Fruit fly (Drosophila melanogaster) whole organism, embryonic: ENCODE data around the gene cher.

ENCODE experiments used
- Ada2b ChIP-seq: fragments of 200-800 bp; sonication (Bioruptor generic); IDR thresholded peaks from 2 replicates; pipeline ENCODE4 v1.3.6; 2022; ENCODE audit warnings: missing biosample characterization, missing genetic modification characterization
- Bgb ChIP-seq: fragments of 200-800 bp; sonication (Bioruptor generic); IDR thresholded peaks from 2 replicates; pipeline ENCODE4 v1.3.6; 2022; ENCODE audit warnings: missing biosample characterization, missing genetic modification characterization; ENCODE audit not compliant: partially characterized antibody
- Bteb2 ChIP-seq: fragments of 200-800 bp; sonication (Bioruptor generic); optimal IDR thresholded peaks from 2 replicates; lab custom pipeline; 2016; ENCODE audit warnings: missing biosample characterization, missing genetic modification characterization
- CG11093 ChIP-seq: fragments of 200-800 bp; sonication (Bioruptor generic); IDR thresholded peaks from 3 replicates; pipeline ENCODE4 v1.3.6; 2022; ENCODE audit warnings: missing biosample characterization, missing genetic modification characterization
- CG12299 ChIP-seq: fragments of 200-800 bp; sonication (Bioruptor generic); optimal IDR thresholded peaks from 2 replicates; lab custom pipeline; 2018; ENCODE audit warnings: missing biosample characterization, mild to moderate bottlenecking, missing genetic modification characterization
- CG12659 ChIP-seq: fragments of 200-800 bp; sonication (Bioruptor generic); optimal IDR thresholded peaks from 3 replicates; lab custom pipeline; 2017; ENCODE audit warnings: mild to moderate bottlenecking, missing biosample characterization, missing genetic modification reagents, missing genetic modification characterization
- CG13424 ChIP-seq: fragments of 200-800 bp; sonication (Bioruptor generic); optimal IDR thresholded peaks from 2 replicates; lab custom pipeline; 2019; ENCODE audit warnings: missing biosample characterization, mild to moderate bottlenecking, missing genetic modification characterization, moderate library complexity
- CG13894 ChIP-seq: fragments of 200-800 bp; sonication (Bioruptor generic); optimal IDR thresholded peaks from 3 replicates; lab custom pipeline; 2018; ENCODE audit warnings: missing biosample characterization, mild to moderate bottlenecking, missing genetic modification characterization, moderate library complexity
- CG17361 ChIP-seq: fragments of 200-800 bp; sonication (Bioruptor generic); IDR thresholded peaks from 3 replicates; pipeline ENCODE4 v1.3.6; 2022; ENCODE audit warnings: missing biosample characterization, missing genetic modification characterization
- CG17568 ChIP-seq: fragments of 200-800 bp; sonication (Bioruptor generic); optimal IDR thresholded peaks from 2 replicates; lab custom pipeline; 2018; ENCODE audit warnings: missing biosample characterization, mild to moderate bottlenecking, missing genetic modification characterization, moderate library complexity
- CG17802 ChIP-seq: fragments of 200-800 bp; sonication (Bioruptor generic); optimal IDR thresholded peaks from 2 replicates; lab custom pipeline; 2018; ENCODE audit warnings: missing biosample characterization, mild to moderate bottlenecking, missing genetic modification characterization, moderate library complexity
- CG17829 ChIP-seq: fragments of 200-800 bp; optimal IDR thresholded peaks from 2 replicates; lab custom pipeline; 2019; ENCODE audit warnings: missing biosample characterization, mild to moderate bottlenecking, missing genetic modification characterization, moderate library complexity
- CG18262 ChIP-seq: fragments of 200-800 bp; optimal IDR thresholded peaks from 3 replicates; lab custom pipeline; 2019; ENCODE audit warnings: missing biosample characterization, mild to moderate bottlenecking, missing genetic modification characterization, moderate library complexity
- CG2129 ChIP-seq: fragments of 200-800 bp; sonication (Bioruptor generic); IDR thresholded peaks from 2 replicates; pipeline ENCODE4 v1.3.6; 2022; ENCODE audit warnings: missing biosample characterization, missing genetic modification characterization; ENCODE audit not compliant: partially characterized antibody
- CG2202 ChIP-seq: fragments of 200-800 bp; sonication (Bioruptor generic); optimal IDR thresholded peaks from 2 replicates; lab custom pipeline; 2018; ENCODE audit warnings: missing biosample characterization, mild to moderate bottlenecking, missing genetic modification characterization
- CG30403 ChIP-seq: fragments of 200-800 bp; sonication (Bioruptor generic); optimal IDR thresholded peaks from 3 replicates; lab custom pipeline; 2016; ENCODE audit warnings: missing biosample characterization, missing genetic modification characterization
- CG3163 ChIP-seq: fragments of 200-800 bp; sonication (Bioruptor generic); optimal IDR thresholded peaks from 3 replicates; lab custom pipeline; 2016; ENCODE audit warnings: missing biosample characterization, missing genetic modification characterization
- CG32767 ChIP-seq: fragments of 200-800 bp; sonication (Bioruptor generic); IDR thresholded peaks from 2 replicates; pipeline ENCODE4 v1.3.6; 2022; ENCODE audit warnings: missing biosample characterization, missing genetic modification characterization
- CG32772 ChIP-seq: fragments of 200-800 bp; sonication (Bioruptor generic); IDR thresholded peaks from 2 replicates; pipeline ENCODE4 v1.3.6; 2022; ENCODE audit warnings: missing biosample characterization, missing genetic modification characterization
- CG3407 ChIP-seq: fragments of 200-800 bp; sonication (Bioruptor generic); optimal IDR thresholded peaks from 2 replicates; lab custom pipeline; 2018; ENCODE audit warnings: missing biosample characterization, mild to moderate bottlenecking, missing genetic modification characterization
- CG34422 ChIP-seq: fragments of 200-800 bp; sonication (Bioruptor generic); IDR thresholded peaks from 3 replicates; pipeline ENCODE4 v1.3.6; 2022; ENCODE audit warnings: missing biosample characterization, missing genetic modification characterization
- CG5953 ChIP-seq: fragments of 200-800 bp; sonication (Bioruptor generic); IDR thresholded peaks from 2 replicates; pipeline ENCODE4 v1.3.6; 2022; ENCODE audit warnings: missing biosample characterization, missing genetic modification characterization
- CG6813 ChIP-seq: fragments of 200-800 bp; sonication (Bioruptor generic); optimal IDR thresholded peaks from 2 replicates; lab custom pipeline; 2017; ENCODE audit warnings: missing biosample characterization, missing genetic modification characterization, mild to moderate bottlenecking, moderate library complexity, missing genetic modification reagents
- CrebB ChIP-seq: fragments of 200-800 bp; sonication (Bioruptor generic); optimal IDR thresholded peaks from 3 replicates; lab custom pipeline; 2018; ENCODE audit warnings: missing biosample characterization, mild to moderate bottlenecking, missing genetic modification characterization
- Deaf1 ChIP-seq: fragments of 200-800 bp; optimal IDR thresholded peaks from 3 replicates; lab custom pipeline; 2019; ENCODE audit warnings: missing biosample characterization, mild to moderate bottlenecking, missing genetic modification characterization, moderate library complexity
- Dek ChIP-seq: fragments of 200-800 bp; sonication (Bioruptor generic); optimal IDR thresholded peaks from 3 replicates; lab custom pipeline; 2019; ENCODE audit warnings: missing biosample characterization, mild to moderate bottlenecking, missing genetic modification characterization, moderate library complexity
- Dref ChIP-seq: fragments of 200-800 bp; sonication (Bioruptor generic); IDR thresholded peaks from 2 replicates; pipeline ENCODE4 v1.3.6; 2022; ENCODE audit warnings: missing biosample characterization, missing genetic modification characterization
- Drgx ChIP-seq: fragments of 200-800 bp; sonication (Bioruptor generic); IDR thresholded peaks from 2 replicates; pipeline ENCODE4 v1.3.6; 2022; ENCODE audit warnings: missing biosample characterization, missing genetic modification characterization
- Elba2 ChIP-seq: fragments of 200-800 bp; sonication (Bioruptor generic); optimal IDR thresholded peaks from 3 replicates; lab custom pipeline; 2016; ENCODE audit warnings: missing biosample characterization, missing genetic modification characterization
- HLH3B ChIP-seq: fragments of 200-800 bp; sonication (Bioruptor generic); IDR thresholded peaks from 2 replicates; pipeline ENCODE4 v1.3.6; 2022; ENCODE audit warnings: missing biosample characterization, missing genetic modification characterization
- Hr78 ChIP-seq, 2 experiments: fragments of 200-800 bp in 1 of 2; fragments of >200 bp in 1 of 2; sonication (Bioruptor generic) in 1 of 2; optimal IDR thresholded peaks; 2 replicates each; lab custom pipeline; 2017 to 2019; ENCODE audit warnings: missing biosample characterization in 2 of 2, missing genetic modification characterization in 2 of 2, mild to moderate bottlenecking in 1 of 2, moderate library complexity in 1 of 2
- Lhr ChIP-seq: fragments of 200-800 bp; sonication (Bioruptor generic); optimal IDR thresholded peaks from 3 replicates; lab custom pipeline; 2017; ENCODE audit warnings: mild to moderate bottlenecking, missing biosample characterization, missing genetic modification reagents, missing genetic modification characterization
- Max ChIP-seq: fragments of 200-800 bp; sonication (Bioruptor generic); optimal IDR thresholded peaks from 2 replicates; lab custom pipeline; 2016; ENCODE audit warnings: missing biosample characterization, mild to moderate bottlenecking, missing genetic modification characterization
- Meics ChIP-seq: fragments of 200-800 bp; sonication (Bioruptor generic); optimal IDR thresholded peaks from 2 replicates; lab custom pipeline; 2017; ENCODE audit warnings: missing biosample characterization, mild to moderate bottlenecking, missing genetic modification characterization
- PHDP ChIP-seq: fragments of 200-800 bp; sonication (Bioruptor generic); optimal IDR thresholded peaks from 3 replicates; lab custom pipeline; 2018; ENCODE audit warnings: missing biosample characterization, mild to moderate bottlenecking, missing genetic modification characterization, moderate library complexity
- Scr ChIP-seq: fragments of 200-800 bp; sonication (Bioruptor generic); IDR thresholded peaks from 2 replicates; pipeline ENCODE4 v1.3.6; 2022; ENCODE audit warnings: missing biosample characterization, missing genetic modification characterization; ENCODE audit not compliant: partially characterized antibody
- btn ChIP-seq: fragments of 200-800 bp; sonication (Bioruptor generic); optimal IDR thresholded peaks from 2 replicates; lab custom pipeline; 2016; ENCODE audit warnings: missing biosample characterization, missing genetic modification characterization
- cwo ChIP-seq: fragments of 200-800 bp; sonication (Bioruptor generic); optimal IDR thresholded peaks from 3 replicates; lab custom pipeline; 2017; ENCODE audit warnings: missing biosample characterization, missing genetic modification characterization, mild to moderate bottlenecking, moderate library complexity, missing genetic modification reagents
- dmrt11E ChIP-seq: fragments of 200-800 bp; sonication (Bioruptor generic); optimal IDR thresholded peaks from 3 replicates; lab custom pipeline; 2018; ENCODE audit warnings: missing biosample characterization, mild to moderate bottlenecking, missing genetic modification characterization, moderate library complexity
- dysf ChIP-seq: fragments of 200-800 bp; sonication (Bioruptor generic); IDR thresholded peaks from 3 replicates; pipeline ENCODE4 v1.3.6; 2022; ENCODE audit warnings: missing biosample characterization, missing genetic modification characterization
- inv ChIP-seq: fragments of 200-800 bp; sonication (Bioruptor generic); IDR thresholded peaks from 2 replicates; pipeline ENCODE4 v1.3.6; 2022; ENCODE audit warnings: missing biosample characterization, missing genetic modification characterization; ENCODE audit not compliant: partially characterized antibody
- jumu ChIP-seq: fragments of 200-800 bp; sonication (Bioruptor generic); optimal IDR thresholded peaks from 3 replicates; lab custom pipeline; 2016; ENCODE audit warnings: missing biosample characterization, missing genetic modification characterization
- lola ChIP-seq, 3 experiments: fragments of >200 bp in 2 of 3; fragments of 200-800 bp in 1 of 3; sonication (Bioruptor generic) in 1 of 3; optimal IDR thresholded peaks; 2 replicates each; lab custom pipeline; 2017 to 2019; ENCODE audit warnings: missing biosample characterization in 3 of 3, missing genetic modification characterization in 3 of 3, mild to moderate bottlenecking in 1 of 3, moderate library complexity in 1 of 3
- row ChIP-seq: fragments of 200-800 bp; sonication (Bioruptor generic); IDR thresholded peaks from 3 replicates; pipeline ENCODE4 v1.3.6; 2022; ENCODE audit warnings: missing biosample characterization, missing genetic modification characterization
- sim ChIP-seq: fragments of 200-800 bp; sonication (Bioruptor generic); IDR thresholded peaks from 2 replicates; pipeline ENCODE4 v1.3.6; 2022; ENCODE audit warnings: missing biosample characterization, missing genetic modification characterization
- sisA ChIP-seq: fragments of 200-800 bp; sonication (Bioruptor generic); IDR thresholded peaks from 2 replicates; pipeline ENCODE4 v1.3.6; 2022; ENCODE audit warnings: missing biosample characterization, missing genetic modification characterization
- so ChIP-seq: fragments of 200-800 bp; sonication (Bioruptor generic); IDR thresholded peaks from 3 replicates; pipeline ENCODE4 v1.3.6; 2022; ENCODE audit warnings: missing biosample characterization, missing genetic modification characterization
- wor ChIP-seq: fragments of 200-800 bp; sonication (Bioruptor generic); IDR thresholded peaks from 2 replicates; pipeline ENCODE4 v1.3.6; 2022; ENCODE audit warnings: missing biosample characterization, missing genetic modification characterization
- zf30C ChIP-seq: fragments of 200-800 bp; sonication (Bioruptor generic); optimal IDR thresholded peaks from 3 replicates; lab custom pipeline; 2018; ENCODE audit warnings: missing biosample characterization, mild to moderate bottlenecking, missing genetic modification characterization

cher gene

DNA sequence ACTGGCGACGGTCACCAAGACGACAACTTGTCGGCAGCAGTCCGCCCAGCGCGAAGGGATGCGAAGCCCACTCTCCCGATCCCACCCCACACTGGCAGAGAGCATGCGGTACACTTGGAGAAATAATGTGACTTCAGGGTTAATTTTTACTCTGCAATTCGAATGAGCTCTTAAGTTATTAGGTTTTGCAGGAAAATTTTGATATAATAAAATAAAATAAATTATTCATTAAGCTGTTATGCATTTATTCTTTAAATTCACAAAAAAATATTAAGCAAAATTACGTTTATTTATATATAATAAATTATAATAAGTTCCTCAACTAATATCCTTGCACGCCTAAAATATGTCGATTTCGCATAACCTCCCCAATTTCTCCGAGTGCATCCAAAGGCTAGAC is 76.3 kb downstream of the cher start (continued):
- peak; percentile 5 for TF ChIP-seq Dek
- TF ChIP-seq CG17568 (GFP tag; lab: Kevin White, UChicago) = no peak
- no peak for TF ChIP-seq cwo (GFP tag; lab: Kevin White, UChicago)
- 0 out of 3 replicates have a peak, but pooled peaks have one; percentile 12 for TF ChIP-seq so
- 0 out of 2 replicates have a peak, but pooled peaks have one; percentile 31 for TF ChIP-seq wor (GFP tag; lab: Robert Waterston, UW)
- peak; percentile 11 for TF ChIP-seq CG3407 (GFP tag; lab: Kevin White, UChicago)
- no peak for TF ChIP-seq Elba2 (GFP tag; lab: Kevin White, UChicago)
- no peak for TF ChIP-seq inv (GFP tag; lab: Robert Waterston, UW)
- TF ChIP-seq Dref (GFP tag; lab: Robert Waterston, UW) = no peak
- TF ChIP-seq dmrt11E = peak; percentile 63
- no peak for TF ChIP-seq Bteb2
- TF ChIP-seq Scr (GFP tag; lab: Robert Waterston, UW) = no peak
- no peak for TF ChIP-seq CG2129
- TF ChIP-seq Drgx (GFP tag; lab: Robert Waterston, UW) = peak; percentile 18; the same call in 1 of the 2 replicates
- TF ChIP-seq CG6813 = peak; percentile 3
- TF ChIP-seq PHDP (tag; lab: Kevin White, UChicago) = peak; percentile 31
- no peak for TF ChIP-seq sisA (GFP tag; lab: Robert Waterston, UW)
- 0 out of 2 replicates have a peak, but pooled peaks have one; percentile 28 for TF ChIP-seq CG32767 (GFP tag; lab: Robert Waterston, UW)
- TF ChIP-seq Meics (GFP tag; lab: Kevin White, UChicago) = peak; percentile 3
- TF ChIP-seq HLH3B (GFP tag; lab: Robert Waterston, UW) = no peak
- no peak for TF ChIP-seq Hr78 (GFP tag; optimal IDR thresholded peaks at IDR 0.05; lab: Kevin White, UChicago)
- TF ChIP-seq CG2202 (tag; lab: Kevin White, UChicago) = peak; percentile 25
- peak in 1 of 3 experiments; percentile 41 for TF ChIP-seq lola (GFP tag; optimal IDR thresholded peaks at IDR 0.05; lab: Kevin White, UChicago)
- TF ChIP-seq CG13424 (tag; lab: Kevin White, UChicago) = peak; percentile 40
- TF ChIP-seq Max (GFP tag; lab: Kevin White, UChicago) = no peak
- no peak for TF ChIP-seq CG12299
- no peak for TF ChIP-seq sim (GFP tag; lab: Robert Waterston, UW)
- peak; percentile 43 for TF ChIP-seq Deaf1 (tag; lab: Kevin White, UChicago)
- TF ChIP-seq dysf (GFP tag; lab: Robert Waterston, UW) = peak; percentile 57; the same call in 1 of the 3 replicates
- 0 out of 2 replicates have a peak, but pooled peaks have one; percentile 11 for TF ChIP-seq CG5953 (GFP tag; lab: Robert Waterston, UW)
- no peak for TF ChIP-seq CG34422 (GFP tag; lab: Robert Waterston, UW)
- TF ChIP-seq CG18262 = peak; percentile 63
- TF ChIP-seq zf30C (GFP tag; lab: Kevin White, UChicago) = peak; percentile 23
- no peak for TF ChIP-seq btn (GFP tag; lab: Kevin White, UChicago)
- TF ChIP-seq CG17802 (tag; lab: Kevin White, UChicago) = no peak
- 0 out of 2 replicates have a peak, but pooled peaks have one; percentile 26 for TF ChIP-seq CG32772 (GFP tag; lab: Robert Waterston, UW)
- peak; percentile 24 for TF ChIP-seq CG12659 (GFP tag; lab: Kevin White, UChicago)
- TF ChIP-seq jumu (GFP tag; lab: Kevin White, UChicago) = no peak
- TF ChIP-seq Lhr (GFP tag; lab: Kevin White, UChicago) = no peak
- no peak for TF ChIP-seq CG13894 (tag; lab: Kevin White, UChicago)
- 0 out of 3 replicates have a peak, but pooled peaks have one; percentile 47 for TF ChIP-seq CG11093 (GFP tag; lab: Robert Waterston, UW)
- TF ChIP-seq CG17361 (GFP tag; lab: Robert Waterston, UW) = peak; percentile 63
- no peak for TF ChIP-seq Bgb (GFP tag; lab: Robert Waterston, UW)
- no peak for TF ChIP-seq CG3163
- no peak for TF ChIP-seq CrebB (tag; lab: Kevin White, UChicago)
- peak; percentile 45; the same call in 2 of the 3 replicates for TF ChIP-seq row
- no peak for TF ChIP-seq Ada2b (GFP tag; lab: Robert Waterston, UW)
- TF ChIP-seq CG17829 = peak; percentile 49
- TF ChIP-seq CG30403 (GFP tag; lab: Kevin White, UChicago) = peak; percentile 38
